Worm (Caenorhabditis elegans): ENCODE data around the gene F01D5.8.

The F01D5.8 gene

DNA sequence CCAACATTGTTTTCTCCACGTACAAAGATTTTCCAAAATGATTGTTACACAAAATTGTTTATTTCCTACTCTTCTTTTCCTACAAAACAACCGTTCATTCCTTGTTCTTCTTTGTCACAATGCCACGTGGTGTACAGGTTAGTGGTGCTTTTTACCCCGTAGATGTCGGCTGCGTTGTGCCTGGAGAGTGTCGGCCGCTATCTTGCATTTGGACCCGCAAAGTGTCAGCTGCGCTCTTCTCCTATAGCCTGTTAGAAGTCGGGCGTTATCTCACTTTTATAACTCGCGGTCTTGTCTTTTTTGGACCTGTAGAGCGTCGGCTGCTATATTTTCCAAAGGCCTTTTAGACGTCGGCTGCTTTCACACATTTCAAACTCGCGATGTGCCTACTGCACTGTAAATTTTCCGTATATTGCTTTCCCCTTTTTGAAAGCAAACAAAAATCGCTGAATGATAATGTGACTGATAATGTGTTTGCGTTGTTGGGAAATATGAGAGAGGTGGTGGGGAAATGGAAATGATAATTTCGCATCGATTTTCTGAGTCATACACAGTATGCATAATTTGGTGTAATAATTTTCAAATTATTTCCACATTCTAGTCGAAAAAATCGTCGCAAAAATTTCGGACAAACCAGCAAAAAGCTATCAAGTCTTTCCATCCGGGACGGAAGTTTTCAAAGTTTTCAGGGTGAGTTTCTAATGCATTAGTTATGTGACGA, at the start of gene F01D5.8:
Gene F01D5.8, plus strand, starts transcription at position 51 of the 721 bp plus-strand sequence.
- TF ChIP-seq unc-62 (GFP tag; optimal IDR thresholded peaks at IDR 0.05) (no peak), elt-2 (tag; optimal IDR thresholded peaks at IDR 0.05) (peak; percentile 45), nhr-11 (tag; optimal IDR thresholded peaks at IDR 0.05) (no peak), snpc-4 (tag; optimal IDR thresholded peaks at IDR 0.05) (peak; percentile 17), mml-1 (tag; optimal IDR thresholded peaks at IDR 0.05) (no peak), elt-1 (tag; optimal IDR thresholded peaks at IDR 0.05) (no peak), ztf-11 (tag; optimal IDR thresholded peaks at IDR 0.05) (no peak), nhr-237 (tag; optimal IDR thresholded peaks at IDR 0.05) (no peak), lsy-12 (tag; optimal IDR thresholded peaks at IDR 0.05) (no peak), nfya-1 (tag; optimal IDR thresholded peaks at IDR 0.05; ENCODE audit: insufficient read depth) (no peak), lin-39 (tag; optimal IDR thresholded peaks at IDR 0.05) (no peak)

DNA sequence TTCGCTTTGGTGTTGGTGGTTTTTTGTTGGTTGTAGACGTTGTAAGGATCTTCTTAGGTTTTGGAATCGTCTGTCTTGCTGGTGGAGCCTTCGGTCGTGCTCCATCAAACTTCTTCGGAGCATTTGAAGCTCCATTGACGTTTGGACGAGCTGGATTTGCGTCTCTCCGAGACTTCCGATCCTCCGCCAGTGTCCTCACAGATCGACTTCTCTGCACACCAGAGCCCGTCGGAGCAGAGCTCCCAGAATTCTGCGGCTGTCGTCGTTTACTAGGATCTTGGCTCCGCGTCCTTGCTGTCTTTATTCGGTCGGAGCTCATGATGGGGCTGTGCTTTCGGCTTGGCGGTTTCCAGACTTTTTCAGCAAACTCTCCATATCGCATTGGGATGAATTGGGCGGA, 48.9 kb upstream of the F01D5.8 start:
- no peak for TF ChIP-seq ama-1 (optimal IDR thresholded peaks at IDR 0.05)
- no peak for TF ChIP-seq tbx-2 (tag; optimal IDR thresholded peaks at IDR 0.05)
- no peak for TF ChIP-seq fkh-10 (GFP tag; optimal IDR thresholded peaks at IDR 0.05)
- no peak for TF ChIP-seq nhr-12 (tag; optimal IDR thresholded peaks at IDR 0.05)
- TF ChIP-seq egl-5 (tag; optimal IDR thresholded peaks at IDR 0.05): no peak
- no peak for TF ChIP-seq ceh-28 (tag; optimal IDR thresholded peaks at IDR 0.05)
- TF ChIP-seq egl-27 (tag; optimal IDR thresholded peaks at IDR 0.05): no peak

DNA sequence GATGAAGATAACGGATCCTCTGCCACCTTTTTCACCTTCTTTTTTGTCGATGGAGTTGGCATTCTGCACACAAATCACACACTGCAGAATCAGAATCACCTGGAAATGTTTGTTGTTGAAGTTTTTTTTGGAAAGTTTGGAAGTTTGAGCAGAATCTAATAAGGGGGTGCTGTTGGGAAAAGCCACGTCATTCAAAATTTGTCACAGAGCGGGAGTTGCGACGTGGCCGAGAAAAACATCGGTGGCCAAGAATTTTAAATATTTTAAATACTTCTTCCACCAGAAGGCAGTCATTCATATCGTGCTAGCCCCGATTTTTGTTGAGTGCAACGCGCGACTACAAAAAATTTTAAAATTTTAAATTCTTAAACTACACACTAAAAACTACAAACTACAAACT, 48.2 kb upstream of the F01D5.8 start, which contains the start of gene rpi-1:
Gene rpi-1, minus strand, starts transcription at position 101 of the 400 bp plus-strand sequence.
- TF ChIP-seq jun-1 (tag; optimal IDR thresholded peaks at IDR 0.05) (no peak), nhr-23 (tag; optimal IDR thresholded peaks at IDR 0.05) (no peak), eor-1 (tag; optimal IDR thresholded peaks at IDR 0.05) (no peak), zag-1 (tag; optimal IDR thresholded peaks at IDR 0.05) (no peak), R02D3.7 (tag; optimal IDR thresholded peaks at IDR 0.05) (no peak), pqm-1 (tag; optimal IDR thresholded peaks at IDR 0.05) (no peak), mdl-1 (tag; optimal IDR thresholded peaks at IDR 0.05) (no peak), nhr-67 (tag; optimal IDR thresholded peaks at IDR 0.05) (no peak), nhr-237 (tag; optimal IDR thresholded peaks at IDR 0.05) (no peak), egl-27 (tag; optimal IDR thresholded peaks at IDR 0.05) (no peak)

DNA sequence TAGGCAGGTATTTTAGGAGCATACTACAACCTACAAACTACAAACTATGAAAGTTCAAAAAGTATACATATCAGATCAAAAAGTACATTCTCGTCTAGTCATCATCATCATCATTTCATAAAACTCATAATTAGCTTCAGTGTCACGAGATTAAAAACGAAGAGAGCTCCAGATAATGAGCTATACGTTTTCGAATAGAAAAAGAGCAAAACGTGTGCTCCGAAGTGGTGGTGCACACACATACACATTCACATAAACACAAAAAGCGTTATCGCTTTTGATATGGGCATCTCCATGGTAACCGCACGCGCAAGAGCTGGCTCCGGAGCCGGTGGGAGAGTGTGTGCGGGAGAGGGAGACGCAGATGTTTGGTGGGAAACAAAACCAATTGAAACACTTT, 46.2 kb upstream of the F01D5.8 start:
- TF ChIP-seq skn-1 (tag; optimal IDR thresholded peaks at IDR 0.05): no peak
- TF ChIP-seq nhr-11 (tag; optimal IDR thresholded peaks at IDR 0.05): no peak
- no peak for TF ChIP-seq egl-5 (tag; optimal IDR thresholded peaks at IDR 0.05)
- no peak for TF ChIP-seq ama-1 (optimal IDR thresholded peaks at IDR 0.05)
- no peak for TF ChIP-seq ceh-82 (tag; optimal IDR thresholded peaks at IDR 0.05)
- TF ChIP-seq tbx-2 (tag; optimal IDR thresholded peaks at IDR 0.05): no peak
- no peak for TF ChIP-seq ztf-4 (tag; optimal IDR thresholded peaks at IDR 0.05)
- TF ChIP-seq zag-1 (tag; optimal IDR thresholded peaks at IDR 0.05): no peak
- no peak for TF ChIP-seq nhr-43 (tag; optimal IDR thresholded peaks at IDR 0.05; ENCODE audit: poor library complexity, severe bottlenecking)
- no peak for TF ChIP-seq nhr-25 (tag; optimal IDR thresholded peaks at IDR 0.05)
- TF ChIP-seq snpc-4 (tag; optimal IDR thresholded peaks at IDR 0.05): no peak
- TF ChIP-seq unc-39 (tag; optimal IDR thresholded peaks at IDR 0.05): no peak
- no peak for TF ChIP-seq unc-62 (GFP tag; optimal IDR thresholded peaks at IDR 0.05)
- no peak for TF ChIP-seq lin-39 (tag; optimal IDR thresholded peaks at IDR 0.05)
- no peak for TF ChIP-seq fos-1 (tag; optimal IDR thresholded peaks at IDR 0.05)
- no peak for TF ChIP-seq pqm-1 (tag; optimal IDR thresholded peaks at IDR 0.05)
- TF ChIP-seq sea-2 (GFP tag; optimal IDR thresholded peaks at IDR 0.05): no peak
- no peak for TF ChIP-seq ztf-11 (tag; optimal IDR thresholded peaks at IDR 0.05)

DNA sequence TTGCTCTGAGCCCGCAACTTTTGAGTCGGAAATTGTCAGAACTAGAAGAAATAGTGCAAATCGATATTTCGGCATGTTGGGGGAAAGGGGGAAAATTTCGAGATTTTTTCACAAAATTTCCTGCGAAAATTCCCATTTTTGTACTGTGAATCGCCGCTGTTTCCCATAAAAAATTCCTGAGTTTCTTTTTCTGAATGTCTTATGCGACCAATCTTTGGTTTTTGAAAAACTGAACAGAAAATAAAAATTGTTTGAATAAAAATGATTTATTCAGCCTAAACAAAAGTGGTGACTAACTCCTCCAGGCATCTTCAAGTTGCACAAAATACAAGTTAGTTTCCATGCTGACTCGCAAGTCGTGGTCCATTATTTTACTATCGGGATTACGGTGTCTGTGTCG, 44.3 kb upstream of the F01D5.8 start, which contains the start of gene W07G1.7:
Gene W07G1.7, minus strand, starts transcription at position 101 of the 400 bp plus-strand sequence.
- no peak for TF ChIP-seq nhr-67 (tag; optimal IDR thresholded peaks at IDR 0.05)
- TF ChIP-seq jun-1 (tag; optimal IDR thresholded peaks at IDR 0.05): no peak
- TF ChIP-seq nhr-76 (tag; optimal IDR thresholded peaks at IDR 0.05): no peak
- no peak for TF ChIP-seq nhr-43 (tag; optimal IDR thresholded peaks at IDR 0.05; ENCODE audit: poor library complexity, severe bottlenecking)
- no peak for TF ChIP-seq lin-39 (tag; optimal IDR thresholded peaks at IDR 0.05)
- TF ChIP-seq pqm-1 (tag; optimal IDR thresholded peaks at IDR 0.05): no peak
- TF ChIP-seq ceh-82 (tag; optimal IDR thresholded peaks at IDR 0.05): no peak
- TF ChIP-seq unc-62 (GFP tag; optimal IDR thresholded peaks at IDR 0.05): no peak
- no peak for TF ChIP-seq ceh-28 (tag; optimal IDR thresholded peaks at IDR 0.05)
- no peak for TF ChIP-seq snpc-4 (tag; optimal IDR thresholded peaks at IDR 0.05)
- TF ChIP-seq zag-1 (tag; optimal IDR thresholded peaks at IDR 0.05): no peak
